Fruit fly (Drosophila melanogaster): ENCODE data around the gene CG1724.

DNA sequence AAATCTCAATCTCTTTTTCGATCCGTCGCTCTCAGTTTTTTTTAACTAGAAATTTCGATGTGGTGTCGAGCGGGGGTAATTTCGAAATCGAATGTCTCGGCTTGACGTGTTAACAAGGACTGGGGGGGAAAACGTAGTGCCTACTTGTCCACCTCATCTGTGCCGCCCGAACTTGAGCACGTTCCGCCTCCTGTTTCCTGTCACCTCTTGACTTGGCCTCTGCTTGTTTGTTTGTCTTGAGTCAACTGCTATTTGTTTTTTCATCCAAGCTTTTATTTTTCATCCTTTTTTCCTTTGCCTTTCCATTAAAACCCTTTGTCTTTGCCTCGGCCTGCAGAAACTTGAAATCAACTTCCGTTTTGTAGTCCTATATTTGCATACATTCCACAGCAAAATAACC is 47.9 kb upstream of the CG1724 start, which contains the start of gene CG1722:
- TF ChIP-seq CG4318 (GFP tag; optimal IDR thresholded peaks at IDR 0.05) (no peak), CG16779 (tag; optimal IDR thresholded peaks at IDR 0.05) (no peak), CG6792 (GFP tag; optimal IDR thresholded peaks at IDR 0.05) (no peak)

Measured in whole organism, prepupa.